Fruit fly (Drosophila melanogaster) whole organism, embryonic: ENCODE measurements around the gene CG43218.

Experiments used
- Adf1 ChIP-seq: fragments of 200-800 bp; sonication (Bioruptor generic); IDR thresholded peaks from 2 replicates; pipeline ENCODE4 v1.3.6; 2022; ENCODE audit warnings: missing biosample characterization, missing genetic modification characterization
- Antp ChIP-seq: fragments of 200-800 bp; sonication (Bioruptor generic); optimal IDR thresholded peaks from 3 replicates; lab custom pipeline; 2016; ENCODE audit warnings: missing biosample characterization, missing genetic modification characterization
- Atf-2 ChIP-seq: fragments of 200-800 bp; sonication (Bioruptor generic); optimal IDR thresholded peaks from 2 replicates; lab custom pipeline; 2016; ENCODE audit warnings: missing biosample characterization, missing genetic modification characterization
- CG10431 ChIP-seq: fragments of 200-800 bp; sonication (Bioruptor generic); optimal IDR thresholded peaks from 3 replicates; lab custom pipeline; 2018; ENCODE audit warnings: missing biosample characterization, mild to moderate bottlenecking, missing genetic modification characterization
- CG14441 ChIP-seq: fragments of 200-800 bp; sonication (Bioruptor generic); IDR thresholded peaks from 2 replicates; pipeline ENCODE4 v1.3.6; 2022; ENCODE audit warnings: missing biosample characterization, missing genetic modification characterization
- CG1529 ChIP-seq: fragments of 200-800 bp; sonication (Bioruptor generic); optimal IDR thresholded peaks from 3 replicates; lab custom pipeline; 2018; ENCODE audit warnings: missing biosample characterization, missing genetic modification characterization
- CG1602 ChIP-seq: fragments of 200-800 bp; sonication (Bioruptor generic); optimal IDR thresholded peaks from 3 replicates; lab custom pipeline; 2016; ENCODE audit warnings: missing biosample characterization, missing genetic modification characterization
- CG18011 ChIP-seq: fragments of 200-800 bp; sonication (Bioruptor generic); optimal IDR thresholded peaks from 2 replicates; lab custom pipeline; 2017; ENCODE audit warnings: missing biosample characterization, missing genetic modification characterization, mild to moderate bottlenecking, moderate library complexity, missing genotype
- CG2889 ChIP-seq: fragments of 200-800 bp; sonication (Bioruptor generic); IDR thresholded peaks from 3 replicates; pipeline ENCODE4 v1.3.6; 2022; ENCODE audit warnings: missing biosample characterization, missing genetic modification characterization
- CG3065 ChIP-seq: fragments of 200-800 bp; sonication (Bioruptor generic); optimal IDR thresholded peaks from 2 replicates; lab custom pipeline; 2016; ENCODE audit warnings: missing biosample characterization, missing genetic modification characterization
- CG3995 ChIP-seq: fragments of 200-800 bp; sonication (Bioruptor generic); optimal IDR thresholded peaks from 3 replicates; lab custom pipeline; 2016; ENCODE audit warnings: missing biosample characterization, missing genetic modification characterization
- CG4424 ChIP-seq: fragments of 200-800 bp; sonication (Bioruptor generic); optimal IDR thresholded peaks from 3 replicates; lab custom pipeline; 2016; ENCODE audit warnings: missing biosample characterization, missing genetic modification characterization
- CG5245 ChIP-seq: fragments of 200-800 bp; sonication (Bioruptor generic); optimal IDR thresholded peaks from 3 replicates; lab custom pipeline; 2016; ENCODE audit warnings: missing biosample characterization, missing genetic modification characterization
- CG6654 ChIP-seq: fragments of 200-800 bp; sonication (Bioruptor generic); optimal IDR thresholded peaks from 2 replicates; lab custom pipeline; 2017; ENCODE audit warnings: missing biosample characterization, mild to moderate bottlenecking, missing genetic modification characterization
- CG6683 ChIP-seq: fragments of 200-800 bp; sonication (Bioruptor generic); optimal IDR thresholded peaks from 2 replicates; lab custom pipeline; 2017; ENCODE audit warnings: missing biosample characterization, mild to moderate bottlenecking, missing genetic modification characterization, missing genetic modification reagents
- CG6689 ChIP-seq: fragments of 200-800 bp; sonication (Bioruptor generic); IDR thresholded peaks from 2 replicates; pipeline ENCODE4 v1.3.6; 2022; ENCODE audit warnings: missing biosample characterization, missing genetic modification characterization
- CkIIα-i1 ChIP-seq: fragments of 200-800 bp; sonication (Bioruptor generic); IDR thresholded peaks from 2 replicates; pipeline ENCODE4 v1.3.6; 2022; ENCODE audit warnings: missing biosample characterization, missing genetic modification characterization
- CoRest ChIP-seq: fragments of 200-800 bp; sonication (Bioruptor generic); optimal IDR thresholded peaks from 3 replicates; lab custom pipeline; 2018; ENCODE audit warnings: missing biosample characterization, mild to moderate bottlenecking, missing genetic modification characterization, moderate library complexity
- D ChIP-seq, 2 experiments: fragments of 200-800 bp in 1 of 2; fragments of >200 bp in 1 of 2; sonication (Bioruptor generic) in 1 of 2; optimal IDR thresholded peaks; 2 replicates in 1 of 2; 3 replicates in 1 of 2; lab custom pipeline; 2017; ENCODE audit warnings: mild to moderate bottlenecking in 1 of 2, missing biosample characterization in 1 of 2, missing genetic modification characterization in 1 of 2, missing genetic modification reagents in 1 of 2
- Dek ChIP-seq: fragments of 200-800 bp; sonication (Bioruptor generic); optimal IDR thresholded peaks from 3 replicates; lab custom pipeline; 2019; ENCODE audit warnings: missing biosample characterization, mild to moderate bottlenecking, missing genetic modification characterization, moderate library complexity
- Dp ChIP-seq: fragments of 200-800 bp; sonication (Bioruptor generic); optimal IDR thresholded peaks from 2 replicates; lab custom pipeline; 2018; ENCODE audit warnings: missing biosample characterization, mild to moderate bottlenecking, missing genetic modification characterization, moderate library complexity
- Drgx ChIP-seq: fragments of 200-800 bp; sonication (Bioruptor generic); IDR thresholded peaks from 2 replicates; pipeline ENCODE4 v1.3.6; 2022; ENCODE audit warnings: missing biosample characterization, missing genetic modification characterization
- Fer1 ChIP-seq: fragments of 200-800 bp; sonication (Bioruptor generic); optimal IDR thresholded peaks from 2 replicates; lab custom pipeline; 2017; ENCODE audit warnings: missing biosample characterization, mild to moderate bottlenecking, missing genetic modification characterization
- GATAe ChIP-seq: fragments of 200-800 bp; sonication (Bioruptor generic); conservative IDR thresholded peaks from 2 replicates; pipeline ENCODE4 v1.3.6; 2022; ENCODE audit warnings: missing biosample characterization, missing genetic modification characterization
- Gug ChIP-seq: fragments of 200-800 bp; sonication (Bioruptor generic); IDR thresholded peaks from 4 replicates; pipeline ENCODE4 v1.3.6; 2022; ENCODE audit warnings: missing biosample characterization, missing genetic modification characterization
- H2.0 ChIP-seq: fragments of 200-800 bp; sonication (Bioruptor generic); IDR thresholded peaks from 2 replicates; pipeline ENCODE4 v1.3.6; 2022; ENCODE audit warnings: missing biosample characterization, missing genetic modification characterization
- Max ChIP-seq: fragments of 200-800 bp; sonication (Bioruptor generic); optimal IDR thresholded peaks from 2 replicates; lab custom pipeline; 2016; ENCODE audit warnings: missing biosample characterization, mild to moderate bottlenecking, missing genetic modification characterization
- Neu2 ChIP-seq: fragments of 200-800 bp; sonication (Bioruptor generic); optimal IDR thresholded peaks from 3 replicates; lab custom pipeline; 2016; ENCODE audit warnings: missing biosample characterization, missing genetic modification characterization, borderline replicate concordance
- Poxn ChIP-seq: fragments of 200-800 bp; sonication (Bioruptor generic); IDR thresholded peaks from 2 replicates; pipeline ENCODE4 v1.3.6; 2022; ENCODE audit warnings: missing biosample characterization, missing genetic modification characterization
- Sox102F ChIP-seq: fragments of 200-800 bp; sonication (Bioruptor generic); optimal IDR thresholded peaks from 2 replicates; lab custom pipeline; 2018; ENCODE audit warnings: missing biosample characterization, mild to moderate bottlenecking, missing genetic modification characterization, moderate library complexity
- Spps ChIP-seq: fragments of 200-800 bp; sonication (Bioruptor generic); optimal IDR thresholded peaks from 2 replicates; lab custom pipeline; 2018; ENCODE audit warnings: missing biosample characterization, mild to moderate bottlenecking, missing genetic modification characterization
- Sry-β ChIP-seq: fragments of 200-800 bp; sonication (Bioruptor generic); optimal IDR thresholded peaks from 2 replicates; lab custom pipeline; 2018; ENCODE audit warnings: missing biosample characterization, mild to moderate bottlenecking, missing genetic modification characterization, moderate library complexity
- Usf ChIP-seq: fragments of 200-800 bp; sonication (Bioruptor generic); optimal IDR thresholded peaks from 2 replicates; lab custom pipeline; 2017; ENCODE audit warnings: missing genotype, missing biosample characterization, missing genetic modification characterization
- ab ChIP-seq: fragments of 200-800 bp; sonication (Bioruptor generic); optimal IDR thresholded peaks from 2 replicates; lab custom pipeline; 2016; ENCODE audit warnings: missing biosample characterization, missing genetic modification characterization
- az2 ChIP-seq: fragments of 200-800 bp; sonication (Bioruptor generic); optimal IDR thresholded peaks from 3 replicates; lab custom pipeline; 2016; ENCODE audit warnings: missing biosample characterization, missing genetic modification characterization
- br ChIP-seq: fragments of >200 bp; optimal IDR thresholded peaks from 2 replicates; lab custom pipeline; 2017
- btn ChIP-seq: fragments of 200-800 bp; sonication (Bioruptor generic); optimal IDR thresholded peaks from 2 replicates; lab custom pipeline; 2016; ENCODE audit warnings: missing biosample characterization, missing genetic modification characterization
- chif ChIP-seq, 2 experiments: fragments of 200-800 bp; sonication (Bioruptor generic); optimal IDR thresholded peaks; 3 replicates each; lab custom pipeline; 2016; ENCODE audit warnings: missing biosample characterization in 2 of 2, missing genetic modification characterization in 2 of 2
- disco-r ChIP-seq: fragments of 200-800 bp; sonication (Bioruptor generic); optimal IDR thresholded peaks from 2 replicates; lab custom pipeline; 2016; ENCODE audit warnings: missing biosample characterization, missing genetic modification characterization
- hb ChIP-seq: fragments of 200-800 bp; sonication (Bioruptor generic); IDR thresholded peaks from 3 replicates; pipeline ENCODE4 v1.3.6; 2022; ENCODE audit warnings: missing biosample characterization, missing genetic modification characterization; ENCODE audit not compliant: partially characterized antibody
- jigr1 ChIP-seq: fragments of 200-800 bp; sonication (Bioruptor generic); IDR thresholded peaks from 3 replicates; pipeline ENCODE4 v1.3.6; 2022; ENCODE audit warnings: missing biosample characterization, missing genetic modification characterization
- mirr ChIP-seq: fragments of 200-800 bp; sonication (Bioruptor generic); optimal IDR thresholded peaks from 3 replicates; lab custom pipeline; 2018; ENCODE audit warnings: missing biosample characterization, mild to moderate bottlenecking, missing genetic modification characterization
- nau ChIP-seq: fragments of 200-800 bp; sonication (Bioruptor generic); optimal IDR thresholded peaks from 3 replicates; lab custom pipeline; 2017; ENCODE audit warnings: missing biosample characterization, mild to moderate bottlenecking, missing genetic modification characterization, missing genetic modification reagents
- nmo ChIP-seq: fragments of 200-800 bp; sonication (Bioruptor generic); optimal IDR thresholded peaks from 2 replicates; lab custom pipeline; 2018; ENCODE audit warnings: missing biosample characterization, mild to moderate bottlenecking, missing genetic modification characterization, moderate library complexity
- onecut ChIP-seq: fragments of 200-800 bp; sonication (Bioruptor generic); IDR thresholded peaks from 2 replicates; pipeline ENCODE4 v1.3.6; 2022; ENCODE audit warnings: missing biosample characterization, missing genetic modification characterization
- pb ChIP-seq: fragments of 200-800 bp; sonication (Bioruptor generic); optimal IDR thresholded peaks from 3 replicates; lab custom pipeline; 2016; ENCODE audit warnings: missing biosample characterization, missing genetic modification characterization
- pnt ChIP-seq: fragments of 200-800 bp; sonication (Bioruptor generic); optimal IDR thresholded peaks from 3 replicates; lab custom pipeline; 2016; ENCODE audit warnings: missing biosample characterization, missing genetic modification characterization
- sqz ChIP-seq: fragments of 200-800 bp; sonication (Bioruptor generic); optimal IDR thresholded peaks from 3 replicates; lab custom pipeline; 2018; ENCODE audit warnings: missing biosample characterization, mild to moderate bottlenecking, missing genetic modification characterization
- sr ChIP-seq: fragments of 200-800 bp; sonication (Bioruptor generic); IDR thresholded peaks from 3 replicates; pipeline ENCODE4 v1.3.6; 2022; ENCODE audit warnings: missing biosample characterization, missing genetic modification characterization
- yki ChIP-seq: fragments of >200 bp; optimal IDR thresholded peaks from 3 replicates; lab custom pipeline; 2018
- zen2 ChIP-seq: fragments of 200-800 bp; sonication (Bioruptor generic); IDR thresholded peaks from 3 replicates; pipeline ENCODE4 v1.3.6; 2022; ENCODE audit warnings: missing biosample characterization, missing genetic modification characterization; ENCODE audit not compliant: partially characterized antibody

The CG43218 gene

dm6 chr3L:21304400-21304799 is 46.6 kb downstream of the CG43218 start, which contains the start of the genes CG11309 and CG7632 (continued):
- TF ChIP-seq chif (GFP tag; optimal IDR thresholded peaks at IDR 0.05; lab: Kevin White, UChicago) (peak; percentile 98 to 99), Sry-β (GFP tag; lab: Kevin White, UChicago) (peak; percentile 81), sr (GFP tag; lab: Robert Waterston, UW) (peak; percentile 94), GATAe (peak; percentile 83), Spps (tag; lab: Kevin White, UChicago) (peak; percentile 100), Dek (tag; lab: Kevin White, UChicago) (peak; percentile 99), Sox102F (GFP tag; lab: Kevin White, UChicago) (peak; percentile 99), CG5245 (GFP tag; lab: Kevin White, UChicago) (peak; percentile 98), nmo (peak; percentile 100), CG1529 (GFP tag; lab: Kevin White, UChicago) (peak; percentile 99), CG3995 (GFP tag; lab: Kevin White, UChicago) (peak; percentile 87), Dp (GFP tag; lab: Kevin White, UChicago) (peak; percentile 59), onecut (GFP tag; lab: Robert Waterston, UW) (peak; percentile 98), pb (GFP tag; lab: Kevin White, UChicago) (peak; percentile 98), Drgx (GFP tag; lab: Robert Waterston, UW) (peak; percentile 99), CoRest (tag; lab: Kevin White, UChicago) (peak; percentile 99), disco-r (GFP tag; lab: Kevin White, UChicago) (peak; percentile 97), Fer1 (GFP tag; lab: Kevin White, UChicago) (peak; percentile 100), Usf (GFP tag; lab: Kevin White, UChicago) (peak; percentile 96), Max (GFP tag; lab: Kevin White, UChicago) (peak; percentile 99), br (lab: Kevin White, UChicago) (no peak), yki (peak; percentile 57), CG14441 (GFP tag; lab: Robert Waterston, UW) (peak; percentile 96), sqz (peak; percentile 99), CG1602 (peak; percentile 98), CG3065 (GFP tag; lab: Kevin White, UChicago) (peak; percentile 97), CG6689 (GFP tag; lab: Robert Waterston, UW) (peak; percentile 98), zen2 (no peak), Poxn (GFP tag; lab: Robert Waterston, UW) (peak; percentile 84), az2 (GFP tag; lab: Kevin White, UChicago) (peak; percentile 99), CG6683 (peak; percentile 99), Gug (peak; percentile 72; the same call in 3 of the 4 replicates), Antp (GFP tag; lab: Kevin White, UChicago) (peak; percentile 97), D (optimal IDR thresholded peaks at IDR 0.05; lab: Kevin White, UChicago) (no peak), D (GFP tag; optimal IDR thresholded peaks at IDR 0.05; lab: Kevin White, UChicago) (peak; percentile 99), CG6654 (GFP tag; lab: Kevin White, UChicago) (peak; percentile 94), CkIIα-i1 (GFP tag; lab: Robert Waterston, UW) (peak; percentile 75), jigr1 (peak; percentile 75; the same call in 2 of the 3 replicates), hb (GFP tag; lab: Robert Waterston, UW) (no peak), btn (GFP tag; lab: Kevin White, UChicago) (peak; percentile 98), ab (GFP tag; lab: Kevin White, UChicago) (peak; percentile 90), CG2889 (GFP tag; lab: Robert Waterston, UW) (peak; percentile 94), CG18011 (peak; percentile 93), Neu2 (peak; percentile 96), Adf1 (GFP tag; lab: Robert Waterston, UW) (peak; percentile 83), nau (peak; percentile 99), H2.0 (peak; percentile 97), CG10431 (GFP tag; lab: Kevin White, UChicago) (peak; percentile 98), Atf-2 (GFP tag; lab: Kevin White, UChicago) (peak; percentile 97), pnt (GFP tag; lab: Kevin White, UChicago) (peak; percentile 97), mirr (GFP tag; lab: Kevin White, UChicago) (peak; percentile 100), CG4424 (peak; percentile 99)
